Fruit fly (Drosophila melanogaster) whole organism, embryonic: ENCODE data around the gene CG13248.

Experiments
- Aef1 ChIP-seq: fragments of 200-800 bp; sonication (Bioruptor generic); IDR thresholded peaks from 3 replicates; pipeline ENCODE4 v1.3.6; 2022; ENCODE audit warnings: missing biosample characterization, missing genetic modification characterization
- Atf3 ChIP-seq: fragments of 200-800 bp; sonication (Bioruptor generic); optimal IDR thresholded peaks from 3 replicates; lab custom pipeline; 2016; ENCODE audit warnings: missing biosample characterization, missing genetic modification characterization
- CG10147 ChIP-seq: fragments of 200-800 bp; sonication (Bioruptor generic); optimal IDR thresholded peaks from 2 replicates; lab custom pipeline; 2019; ENCODE audit warnings: missing biosample characterization, mild to moderate bottlenecking, missing genetic modification characterization, moderate library complexity
- CG1024 ChIP-seq: fragments of 200-800 bp; sonication (Bioruptor generic); IDR thresholded peaks from 2 replicates; pipeline ENCODE4 v1.3.6; 2022; ENCODE audit warnings: missing biosample characterization, missing genetic modification characterization
- CG10959 ChIP-seq: fragments of 200-800 bp; sonication (Bioruptor generic); IDR thresholded peaks from 2 replicates; pipeline ENCODE4 v1.3.6; 2022; ENCODE audit warnings: missing biosample characterization, missing genetic modification characterization
- CG11398 ChIP-seq: fragments of 200-800 bp; sonication (Bioruptor generic); optimal IDR thresholded peaks from 2 replicates; lab custom pipeline; 2016; ENCODE audit warnings: missing biosample characterization, missing genetic modification characterization
- CG11723 ChIP-seq: fragments of 200-800 bp; sonication (Bioruptor generic); optimal IDR thresholded peaks from 2 replicates; lab custom pipeline; 2017; ENCODE audit warnings: missing biosample characterization, mild to moderate bottlenecking, missing genetic modification characterization
- CG12391 ChIP-seq: fragments of 200-800 bp; sonication (Bioruptor generic); optimal IDR thresholded peaks from 3 replicates; lab custom pipeline; 2018; ENCODE audit warnings: missing biosample characterization, mild to moderate bottlenecking, missing genetic modification characterization, moderate library complexity
- CG13624 ChIP-seq: fragments of 200-800 bp; sonication (Bioruptor generic); optimal IDR thresholded peaks from 2 replicates; lab custom pipeline; 2016; ENCODE audit warnings: missing biosample characterization, missing genetic modification characterization
- CG1603 ChIP-seq: fragments of 200-800 bp; sonication (Bioruptor generic); optimal IDR thresholded peaks from 2 replicates; lab custom pipeline; 2019; ENCODE audit warnings: missing biosample characterization, mild to moderate bottlenecking, missing genetic modification characterization, moderate library complexity
- CG16815 ChIP-seq: fragments of 200-800 bp; sonication (Bioruptor generic); optimal IDR thresholded peaks from 3 replicates; lab custom pipeline; 2017; ENCODE audit warnings: missing biosample characterization, mild to moderate bottlenecking, missing genetic modification characterization
- CG17612 ChIP-seq: fragments of 200-800 bp; sonication (Bioruptor generic); IDR thresholded peaks from 2 replicates; pipeline ENCODE4 v1.3.6; 2022; ENCODE audit warnings: missing biosample characterization, missing genetic modification characterization
- CG2712 ChIP-seq: fragments of 200-800 bp; optimal IDR thresholded peaks from 3 replicates; lab custom pipeline; 2019; ENCODE audit warnings: missing biosample characterization, mild to moderate bottlenecking, missing genetic modification characterization, moderate library complexity
- CG3065 ChIP-seq: fragments of 200-800 bp; sonication (Bioruptor generic); optimal IDR thresholded peaks from 2 replicates; lab custom pipeline; 2016; ENCODE audit warnings: missing biosample characterization, missing genetic modification characterization
- CG33213 ChIP-seq: fragments of 200-800 bp; sonication (Bioruptor generic); optimal IDR thresholded peaks from 3 replicates; lab custom pipeline; 2016; ENCODE audit warnings: missing biosample characterization, missing genetic modification characterization
- CG4424 ChIP-seq: fragments of 200-800 bp; sonication (Bioruptor generic); optimal IDR thresholded peaks from 3 replicates; lab custom pipeline; 2016; ENCODE audit warnings: missing biosample characterization, missing genetic modification characterization
- CG4730 ChIP-seq: fragments of 200-800 bp; sonication (Bioruptor generic); IDR thresholded peaks from 2 replicates; pipeline ENCODE4 v1.3.6; 2022; ENCODE audit warnings: missing biosample characterization, missing genetic modification characterization
- CG6272 ChIP-seq: fragments of 200-800 bp; sonication (Bioruptor generic); IDR thresholded peaks from 2 replicates; pipeline ENCODE4 v1.3.6; 2022; ENCODE audit warnings: missing biosample characterization, missing genetic modification characterization
- CG8290 ChIP-seq, 3 experiments: fragments of 200-800 bp; sonication (Bioruptor generic); optimal IDR thresholded peaks; 2 replicates each; lab custom pipeline; 2016 to 2019; ENCODE audit warnings: missing biosample characterization in 3 of 3, missing genetic modification characterization in 3 of 3, mild to moderate bottlenecking in 2 of 3, moderate library complexity in 1 of 3
- Chrac-16 ChIP-seq: fragments of 200-800 bp; sonication (Bioruptor generic); optimal IDR thresholded peaks from 3 replicates; lab custom pipeline; 2016; ENCODE audit warnings: missing biosample characterization, missing genetic modification characterization
- ERR ChIP-seq: fragments of 200-800 bp; sonication (Bioruptor generic); optimal IDR thresholded peaks from 2 replicates; lab custom pipeline; 2016; ENCODE audit warnings: missing biosample characterization, missing genetic modification characterization
- HLH3B ChIP-seq: fragments of 200-800 bp; sonication (Bioruptor generic); IDR thresholded peaks from 2 replicates; pipeline ENCODE4 v1.3.6; 2022; ENCODE audit warnings: missing biosample characterization, missing genetic modification characterization
- HmgD ChIP-seq: fragments of 200-800 bp; sonication (Bioruptor generic); optimal IDR thresholded peaks from 3 replicates; lab custom pipeline; 2016; ENCODE audit warnings: missing biosample characterization, missing genetic modification characterization
- HmgZ ChIP-seq: fragments of 200-800 bp; sonication (Bioruptor generic); optimal IDR thresholded peaks from 2 replicates; lab custom pipeline; 2018; ENCODE audit warnings: missing biosample characterization, mild to moderate bottlenecking, missing genetic modification characterization
- Lim3 ChIP-seq: fragments of 200-800 bp; sonication (Bioruptor generic); IDR thresholded peaks from 2 replicates; pipeline ENCODE4 v1.3.6; 2022; ENCODE audit warnings: missing biosample characterization, missing genetic modification characterization
- Sox100B ChIP-seq: fragments of 200-800 bp; sonication (Bioruptor generic); optimal IDR thresholded peaks from 3 replicates; lab custom pipeline; 2018; ENCODE audit warnings: missing biosample characterization, mild to moderate bottlenecking, missing genetic modification characterization
- Stat92E ChIP-seq, 3 experiments: fragments of >200 bp in 2 of 3; fragments of 200-800 bp in 1 of 3; sonication (Bioruptor generic) in 1 of 3; optimal IDR thresholded peaks; 2 replicates each; lab custom pipeline; 2017 to 2019; ENCODE audit warnings: missing biosample characterization in 3 of 3, missing genetic modification characterization in 3 of 3, mild to moderate bottlenecking in 1 of 3, moderate library complexity in 1 of 3
- az2 ChIP-seq: fragments of 200-800 bp; sonication (Bioruptor generic); optimal IDR thresholded peaks from 3 replicates; lab custom pipeline; 2016; ENCODE audit warnings: missing biosample characterization, missing genetic modification characterization
- bbx ChIP-seq: fragments of 200-800 bp; sonication (Bioruptor generic); IDR thresholded peaks from 2 replicates; pipeline ENCODE4 v1.3.6; 2022; ENCODE audit warnings: missing biosample characterization, missing genetic modification characterization; ENCODE audit not compliant: partially characterized antibody
- corto ChIP-seq: fragments of 200-800 bp; sonication (Bioruptor generic); optimal IDR thresholded peaks from 2 replicates; lab custom pipeline; 2016; ENCODE audit warnings: missing biosample characterization, mild to moderate bottlenecking, missing genetic modification characterization, moderate library complexity
- dysf ChIP-seq: fragments of 200-800 bp; sonication (Bioruptor generic); IDR thresholded peaks from 3 replicates; pipeline ENCODE4 v1.3.6; 2022; ENCODE audit warnings: missing biosample characterization, missing genetic modification characterization
- eyg ChIP-seq: fragments of 200-800 bp; sonication (Bioruptor generic); optimal IDR thresholded peaks from 3 replicates; lab custom pipeline; 2016; ENCODE audit warnings: missing biosample characterization, missing genetic modification characterization
- fd96Cb ChIP-seq: fragments of 200-800 bp; sonication (Bioruptor generic); optimal IDR thresholded peaks from 2 replicates; lab custom pipeline; 2018; ENCODE audit warnings: missing biosample characterization, mild to moderate bottlenecking, missing genetic modification characterization, moderate library complexity
- fru ChIP-seq: fragments of >200 bp; optimal IDR thresholded peaks from 2 replicates; lab custom pipeline; 2017
- gro ChIP-seq: fragments of 200-800 bp; sonication (Bioruptor generic); optimal IDR thresholded peaks from 2 replicates; lab custom pipeline; 2016; ENCODE audit warnings: missing biosample characterization, missing genetic modification characterization
- her ChIP-seq: fragments of 200-800 bp; sonication (Bioruptor generic); optimal IDR thresholded peaks from 2 replicates; lab custom pipeline; 2016; ENCODE audit warnings: missing biosample characterization, missing genetic modification characterization
- jigr1 ChIP-seq: fragments of 200-800 bp; sonication (Bioruptor generic); IDR thresholded peaks from 3 replicates; pipeline ENCODE4 v1.3.6; 2022; ENCODE audit warnings: missing biosample characterization, missing genetic modification characterization
- lmd ChIP-seq: fragments of 200-800 bp; sonication (Bioruptor generic); IDR thresholded peaks from 2 replicates; pipeline ENCODE4 v1.3.6; 2022; ENCODE audit warnings: missing biosample characterization, missing genetic modification characterization
- sens ChIP-seq: fragments of 200-800 bp; sonication (Bioruptor generic); peaks from one replicate; lab custom pipeline; 2016; ENCODE audit warnings: missing biosample characterization, missing genetic modification characterization
- sima ChIP-seq: fragments of 200-800 bp; sonication (Bioruptor generic); optimal IDR thresholded peaks from 2 replicates; lab custom pipeline; 2016; ENCODE audit warnings: missing biosample characterization, missing genetic modification characterization
- sisA ChIP-seq: fragments of 200-800 bp; sonication (Bioruptor generic); IDR thresholded peaks from 2 replicates; pipeline ENCODE4 v1.3.6; 2022; ENCODE audit warnings: missing biosample characterization, missing genetic modification characterization
- slbo ChIP-seq: fragments of 200-800 bp; sonication (Bioruptor generic); IDR thresholded peaks from 2 replicates; pipeline ENCODE4 v1.3.6; 2022; ENCODE audit warnings: missing biosample characterization, missing genetic modification characterization
- sob ChIP-seq: fragments of 200-800 bp; sonication (Bioruptor generic); IDR thresholded peaks from 2 replicates; pipeline ENCODE4 v1.3.6; 2022; ENCODE audit warnings: missing biosample characterization, missing genetic modification characterization
- sqz ChIP-seq: fragments of 200-800 bp; sonication (Bioruptor generic); optimal IDR thresholded peaks from 3 replicates; lab custom pipeline; 2018; ENCODE audit warnings: missing biosample characterization, mild to moderate bottlenecking, missing genetic modification characterization
- tin ChIP-seq: fragments of 200-800 bp; sonication (Bioruptor generic); optimal IDR thresholded peaks from 3 replicates; lab custom pipeline; 2016; ENCODE audit warnings: missing biosample characterization, missing genetic modification characterization
- tio ChIP-seq: fragments of 200-800 bp; sonication (Bioruptor generic); optimal IDR thresholded peaks from 2 replicates; lab custom pipeline; 2017; ENCODE audit warnings: missing biosample characterization, missing genetic modification characterization, inconsistent platforms
- zen ChIP-seq: fragments of 200-800 bp; sonication (Bioruptor generic); optimal IDR thresholded peaks from 3 replicates; lab custom pipeline; 2018; ENCODE audit warnings: missing biosample characterization, mild to moderate bottlenecking, missing genetic modification characterization, moderate library complexity
- zen2 ChIP-seq: fragments of 200-800 bp; sonication (Bioruptor generic); IDR thresholded peaks from 3 replicates; pipeline ENCODE4 v1.3.6; 2022; ENCODE audit warnings: missing biosample characterization, missing genetic modification characterization; ENCODE audit not compliant: partially characterized antibody
- zf30C ChIP-seq: fragments of 200-800 bp; sonication (Bioruptor generic); optimal IDR thresholded peaks from 3 replicates; lab custom pipeline; 2018; ENCODE audit warnings: missing biosample characterization, mild to moderate bottlenecking, missing genetic modification characterization
- zfh1 ChIP-seq: fragments of 200-800 bp; sonication (Bioruptor generic); IDR thresholded peaks from 3 replicates; pipeline ENCODE4 v1.3.6; 2022; ENCODE audit warnings: missing biosample characterization, missing genetic modification characterization

CG13248 gene

dm6 chr3L:20444815-20445519 lies 34.6 kb upstream of the CG13248 start (continued):
- TF ChIP-seq lmd (GFP tag; lab: Robert Waterston, UW) (peak; percentile 91), corto (peak; percentile 74), fd96Cb (peak; percentile 87), CG1603 (tag; lab: Kevin White, UChicago) (peak; percentile 90), sisA (GFP tag; lab: Robert Waterston, UW) (peak; percentile 89), CG13624 (GFP tag; lab: Kevin White, UChicago) (peak; percentile 16), tin (GFP tag; lab: Kevin White, UChicago) (peak; percentile 76), fru (no peak), CG16815 (GFP tag; lab: Kevin White, UChicago) (peak; percentile 79), CG2712 (tag; lab: Kevin White, UChicago) (peak; percentile 91), zen (tag; lab: Kevin White, UChicago) (peak; percentile 79), CG17612 (GFP tag; lab: Robert Waterston, UW) (peak; percentile 74), Sox100B (GFP tag; lab: Kevin White, UChicago) (peak; percentile 85), CG4730 (GFP tag; lab: Robert Waterston, UW) (peak; percentile 84), Chrac-16 (GFP tag; lab: Kevin White, UChicago) (peak; percentile 76), CG11723 (GFP tag; lab: Kevin White, UChicago) (peak; percentile 54), Aef1 (GFP tag; lab: Robert Waterston, UW) (peak; percentile 84), CG33213 (no peak), CG3065 (GFP tag; lab: Kevin White, UChicago) (peak; percentile 43), Stat92E (GFP tag; optimal IDR thresholded peaks at IDR 0.05; lab: Kevin White, UChicago) (no peak), CG1024 (peak; percentile 89), gro (GFP tag; lab: Kevin White, UChicago) (no peak), zen2 (no peak), zf30C (no peak), sima (GFP tag; lab: Kevin White, UChicago) (no peak), CG4424 (peak; percentile 88), CG12391 (peak; percentile 84), sqz (GFP tag; lab: Kevin White, UChicago) (peak; percentile 15), CG10959 (peak; percentile 84), HmgZ (tag; lab: Kevin White, UChicago) (peak; percentile 74), CG8290 (GFP tag; optimal IDR thresholded peaks at IDR 0.05; lab: Kevin White, UChicago) (peak; percentile 48), CG8290 (tag; optimal IDR thresholded peaks at IDR 0.05; lab: Kevin White, UChicago) (peak; percentile 0 to 82), CG11398 (GFP tag; lab: Kevin White, UChicago) (no peak), Atf3 (GFP tag; lab: Kevin White, UChicago) (peak; percentile 17), sob (GFP tag; lab: Robert Waterston, UW) (peak; percentile 93), CG10147 (GFP tag; lab: Kevin White, UChicago) (peak; percentile 78), eyg (GFP tag; lab: Kevin White, UChicago) (peak; percentile 49), HmgD (GFP tag; lab: Kevin White, UChicago) (no peak), her (no peak), bbx (GFP tag; lab: Robert Waterston, UW) (0 out of 2 replicates have a peak, but pooled peaks have one; percentile 32), sens (peak; percentile 94), Lim3 (peak; percentile 65; the same call in 1 of the 2 replicates), slbo (GFP tag; lab: Robert Waterston, UW) (peak; percentile 89), zfh1 (GFP tag; lab: Robert Waterston, UW) (peak; percentile 94), CG6272 (peak; percentile 79), jigr1 (peak; percentile 72; the same call in 1 of the 3 replicates), tio (peak; percentile 79), dysf (GFP tag; lab: Robert Waterston, UW) (peak; percentile 93), HLH3B (peak; percentile 90), ERR (GFP tag; lab: Kevin White, UChicago) (no peak), az2 (peak; percentile 83)
